Worm (Caenorhabditis elegans): Measurements from ENCODE around the gene srbc-48.

srbc-48 gene

ce11 chrV:15819983-15820382 lies at the start of gene srbc-48:
srbc-48 (plus strand) TSS chrV:15820283.
- TF ChIP-seq madf-9 (GFP tag; conservative IDR thresholded peaks at IDR 0.05) (no peak), aha-1 (tag) (peak; percentile 36)

- TF ChIP-seq lir-3 (tag; optimal IDR thresholded peaks at IDR 0.05) (no peak), zip-11 (GFP tag; IDR thresholded peaks at IDR 0.05) (no peak), ztf-7 (tag; optimal IDR thresholded peaks at IDR 0.05) (no peak), gei-8 (GFP tag; optimal IDR thresholded peaks at IDR 0.05) (no peak), duxl-1 (tag; optimal IDR thresholded peaks at IDR 0.05; ENCODE audit: poor library complexity) (no peak)
Observed at ce11 chrV:15773141-15773540, 46.9 kb upstream of the srbc-48 start, which contains the start of gene nhr-60. nhr-60 (minus strand) TSS chrV:15773241.

- TF ChIP-seq Y48G9A.11 (GFP tag; IDR thresholded peaks at IDR 0.05) (no peak), ceh-20 (GFP tag; IDR thresholded peaks at IDR 0.05) (no peak), dmd-6 (GFP tag; IDR thresholded peaks at IDR 0.05) (peak; percentile 46; the same call in 1 of the 2 replicates), cey-2 (tag; optimal IDR thresholded peaks at IDR 0.05; ENCODE audit: borderline replicate concordance, insufficient read depth) (no peak), mxl-3 (GFP tag; optimal IDR thresholded peaks at IDR 0.05) (peak; percentile 80), ceh-44 (GFP tag; IDR thresholded peaks at IDR 0.05) (no peak), hmg-1.1 (GFP tag; IDR thresholded peaks at IDR 0.05) (no peak), unc-39 (tag; optimal IDR thresholded peaks at IDR 0.05) (no peak), nhr-28 (tag; optimal IDR thresholded peaks at IDR 0.05) (peak; percentile 21), daf-16 (GFP tag; optimal IDR thresholded peaks at IDR 0.05) (no peak), daf-16 (tag; optimal IDR thresholded peaks at IDR 0.05) (peak; percentile 55), mdl-1 (tag; optimal IDR thresholded peaks at IDR 0.05) (peak; percentile 16 to 53), snpc-1.2 (GFP tag; IDR thresholded peaks at IDR 0.05) (no peak), snpc-4 (tag; optimal IDR thresholded peaks at IDR 0.05) (no peak), D1046.2 (GFP tag; IDR thresholded peaks at IDR 0.05) (no peak)
Observed at ce11 chrV:15773941-15774340, 46.1 kb upstream of the srbc-48 start.

- TF ChIP-seq unc-62 (GFP tag; optimal IDR thresholded peaks at IDR 0.05 in 1 of 2): peak in 1 of 2 experiments; percentile 55
- no peak for TF ChIP-seq unc-62 (tag; optimal IDR thresholded peaks at IDR 0.05)
- no peak for TF ChIP-seq cey-2 (tag; optimal IDR thresholded peaks at IDR 0.05; ENCODE audit: borderline replicate concordance, insufficient read depth)
Observed at ce11 chrV:15776651-15777050, 43.4 kb upstream of the srbc-48 start, which contains the start of gene nhr-283. nhr-283 (minus strand) TSS chrV:15776751.

ce11 chrV:15779128-15779729 lies 40.9 kb upstream of the srbc-48 start, which contains the start of the genes nhr-285 and irld-52:
nhr-285 (minus strand) TSS chrV:15779228.
irld-52 (plus strand) TSS chrV:15779679.
- TF ChIP-seq daf-19 (GFP tag; conservative IDR thresholded peaks at IDR 0.05) (no peak), saeg-2 (GFP tag; IDR thresholded peaks at IDR 0.05) (no peak), spr-1 (tag; optimal IDR thresholded peaks at IDR 0.05) (no peak), daf-8 (GFP tag; IDR thresholded peaks at IDR 0.05) (no peak), ceh-82 (tag; optimal IDR thresholded peaks at IDR 0.05) (no peak), ces-1 (GFP tag; optimal IDR thresholded peaks at IDR 0.05) (no peak), fkh-10 (GFP tag; optimal IDR thresholded peaks at IDR 0.05) (no peak), mxl-2 (GFP tag; conservative IDR thresholded peaks at IDR 0.05) (no peak), ama-1 (optimal IDR thresholded peaks at IDR 0.05) (no peak), aha-1 (tag) (no peak), F49E8.2 (tag; optimal IDR thresholded peaks at IDR 0.05; ENCODE audit: borderline replicate concordance) (no peak), dmd-6 (GFP tag; IDR thresholded peaks at IDR 0.05) (no peak), tra-1 (GFP tag; IDR thresholded peaks at IDR 0.05) (no peak), cey-2 (tag; optimal IDR thresholded peaks at IDR 0.05; ENCODE audit: borderline replicate concordance, insufficient read depth) (no peak), nhr-41 (GFP tag; IDR thresholded peaks at IDR 0.05) (no peak), fos-1 (tag; optimal IDR thresholded peaks at IDR 0.05) (no peak)
